Worm (Caenorhabditis elegans): ENCODE results near the gene F56D5.2.

DNA sequence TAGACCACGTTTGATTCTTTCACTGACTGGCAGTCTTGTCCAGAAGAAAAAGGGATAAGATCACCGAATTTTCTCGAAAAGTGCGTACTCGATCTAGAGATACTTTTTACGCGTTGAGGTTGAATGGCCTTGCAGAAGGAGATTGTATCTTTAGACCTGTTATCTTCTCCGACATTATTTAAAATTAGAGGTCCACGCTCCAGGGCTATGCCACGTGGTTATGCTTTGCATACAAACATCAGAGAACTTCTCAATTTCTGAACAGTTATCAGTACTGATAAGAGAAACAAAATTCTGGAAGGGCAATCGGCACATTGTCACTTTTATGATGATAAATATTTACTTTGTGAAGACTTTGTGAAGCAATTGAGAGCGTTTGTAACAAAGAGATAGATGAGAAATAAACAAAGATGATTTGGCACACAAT, 43.7 kb upstream of the F56D5.2 start:
- TF ChIP-seq ztf-23 (GFP tag; IDR thresholded peaks at IDR 0.05) (no peak), ztf-29 (GFP tag; IDR thresholded peaks at IDR 0.05) (no peak), med-1 (GFP tag; optimal IDR thresholded peaks at IDR 0.05; ENCODE audit: insufficient read depth) (no peak), T22C8.4 (GFP tag; IDR thresholded peaks at IDR 0.05) (no peak), flt-1 (GFP tag; IDR thresholded peaks at IDR 0.05) (no peak), ref-1 (GFP tag; conservative IDR thresholded peaks at IDR 0.05) (no peak), tab-1 (GFP tag; IDR thresholded peaks at IDR 0.05) (no peak), cog-1 (tag; optimal IDR thresholded peaks at IDR 0.05) (no peak)
